Worm (Caenorhabditis elegans) whole organism, young adult: ENCODE data around the gene glb-12.

Experiments
- B0035.1 ChIP-seq: sonication (generic microtip); optimal IDR thresholded peaks from 2 replicates; lab custom pipeline; 2016; ENCODE audit warnings: missing genetic modification characterization, mild to moderate bottlenecking, missing compliant biosample characterization, missing genotype, missing genetic modification reagents
- B0261.1 ChIP-seq: sonication (generic microtip); optimal IDR thresholded peaks from 2 replicates; lab custom pipeline; 2016; ENCODE audit warnings: mild to moderate bottlenecking, missing genetic modification characterization, moderate library complexity, missing compliant biosample characterization
- C06A6.2 ChIP-seq: fragments of 200-800 bp; sonication (Bioruptor generic); conservative IDR thresholded peaks from 2 replicates; pipeline ENCODE4 v1.3.6; 2022; ENCODE audit warnings: missing genetic modification characterization, missing compliant biosample characterization
- F10E7.11 ChIP-seq: sonication (generic microtip); optimal IDR thresholded peaks from 2 replicates; lab custom pipeline; 2017; ENCODE audit warnings: mild to moderate bottlenecking, missing genetic modification characterization, moderate library complexity, missing compliant biosample characterization
- F23B12.7 ChIP-seq: sonication (generic microtip); optimal IDR thresholded peaks from 2 replicates; lab custom pipeline; 2017; ENCODE audit warnings: missing genetic modification characterization, mild to moderate bottlenecking, missing compliant biosample characterization, antibody characterized with exemption, moderate library complexity; ENCODE audit not compliant: insufficient read depth
- K12H6.12 ChIP-seq: fragments of 200-800 bp; sonication (Bioruptor generic); optimal IDR thresholded peaks from 2 replicates; lab custom pipeline; 2018; ENCODE audit warnings: mild to moderate bottlenecking, missing genetic modification characterization, missing compliant biosample characterization
- Y53G8AR.9 ChIP-seq: fragments of 200-800 bp; sonication (Bioruptor generic); conservative IDR thresholded peaks from 2 replicates; pipeline ENCODE4 v1.3.6; 2022; ENCODE audit warnings: missing genetic modification reagents, missing genetic modification characterization, missing compliant biosample characterization
- Y95B8A.8 ChIP-seq: fragments of 200-800 bp; sonication (Bioruptor generic); IDR thresholded peaks from 2 replicates; pipeline ENCODE4 v1.3.6; 2022; ENCODE audit warnings: missing genetic modification reagents, missing genetic modification characterization, missing compliant biosample characterization
- ZK185.1 ChIP-seq: sonication (generic microtip); optimal IDR thresholded peaks from 2 replicates; lab custom pipeline; 2016; ENCODE audit warnings: mild to moderate bottlenecking, missing genetic modification characterization, missing compliant biosample characterization; ENCODE audit not compliant: poor library complexity, severe bottlenecking
- aptf-3 ChIP-seq: fragments of 200-800 bp; sonication (Bioruptor generic); IDR thresholded peaks from 2 replicates; pipeline ENCODE4 v1.3.6; 2022; ENCODE audit warnings: missing genetic modification characterization, missing compliant biosample characterization
- attf-5 ChIP-seq: fragments of 200-800 bp; sonication (Bioruptor generic); optimal IDR thresholded peaks from 2 replicates; lab custom pipeline; 2018; ENCODE audit warnings: mild to moderate bottlenecking, missing genetic modification characterization, missing compliant biosample characterization
- bed-1 ChIP-seq: fragments of 200-800 bp; sonication (Bioruptor generic); IDR thresholded peaks from 2 replicates; pipeline ENCODE4 v1.3.6; 2022; ENCODE audit warnings: missing genetic modification reagents, missing genetic modification characterization, missing compliant biosample characterization
- cebp-1 ChIP-seq, 2 experiments: fragments of 200-800 bp in 1 of 2; sonication (Bioruptor generic) in 1 of 2; sonication (generic microtip) in 1 of 2; IDR thresholded peaks in 1 of 2; optimal IDR thresholded peaks in 1 of 2; 2 replicates each; pipeline versions ENCODE4 v1.3.6 to Lab custom; 2017 to 2022; ENCODE audit warnings: missing compliant biosample characterization in 2 of 2, missing genetic modification characterization in 2 of 2, mild to moderate bottlenecking in 1 of 2, missing genetic modification reagents in 1 of 2, moderate library complexity in 1 of 2
- ceh-58 ChIP-seq: fragments of 200-800 bp; sonication (Bioruptor generic); IDR thresholded peaks from 2 replicates; pipeline ENCODE4 v1.3.6; 2022; ENCODE audit warnings: missing genetic modification characterization, missing compliant biosample characterization
- ceh-91 ChIP-seq: fragments of 200-800 bp; sonication (Bioruptor generic); IDR thresholded peaks from 2 replicates; pipeline ENCODE4 v1.3.6; 2022; ENCODE audit warnings: missing genetic modification reagents, missing genetic modification characterization, missing compliant biosample characterization
- die-1 ChIP-seq: sonication (generic microtip); optimal IDR thresholded peaks from 2 replicates; lab custom pipeline; 2016; ENCODE audit warnings: missing genotype, mild to moderate bottlenecking, missing genetic modification characterization, missing compliant biosample characterization
- efl-1 ChIP-seq: fragments of 150-350 bp; optimal IDR thresholded peaks from 2 replicates; lab custom pipeline; 2014; ENCODE audit warnings: missing biosample characterization, missing genetic modification reagents, missing genetic modification characterization
- egrh-3 ChIP-seq: fragments of 200-800 bp; sonication (Bioruptor generic); IDR thresholded peaks from 2 replicates; pipeline ENCODE4 v1.3.6; 2022; ENCODE audit warnings: missing genetic modification reagents, missing genetic modification characterization, missing compliant biosample characterization
- ekl-4 ChIP-seq: fragments of 200-800 bp; sonication (Bioruptor generic); IDR thresholded peaks from 2 replicates; pipeline ENCODE4 v1.3.6; 2022; ENCODE audit warnings: missing genetic modification reagents, missing genetic modification characterization, missing compliant biosample characterization
- fkh-3 ChIP-seq: sonication (generic microtip); optimal IDR thresholded peaks from 2 replicates; lab custom pipeline; 2016; ENCODE audit warnings: mild to moderate bottlenecking, missing genetic modification characterization, missing compliant biosample characterization
- hlh-12 ChIP-seq: sonication (generic microtip); optimal IDR thresholded peaks from 2 replicates; lab custom pipeline; 2016; ENCODE audit warnings: missing genetic modification characterization, missing compliant biosample characterization
- lin-40 ChIP-seq: sonication (generic microtip); optimal IDR thresholded peaks from 2 replicates; lab custom pipeline; 2016; ENCODE audit warnings: missing genetic modification characterization, mild to moderate bottlenecking, missing compliant biosample characterization, missing genotype, missing genetic modification reagents
- mcd-1 ChIP-seq: fragments of 200-800 bp; sonication (Bioruptor generic); IDR thresholded peaks from 2 replicates; pipeline ENCODE4 v1.3.6; 2022; ENCODE audit warnings: missing genetic modification reagents, missing genetic modification characterization, missing compliant biosample characterization
- nhr-80 ChIP-seq: sonication (generic microtip); optimal IDR thresholded peaks from 2 replicates; lab custom pipeline; 2016; ENCODE audit warnings: missing genetic modification characterization, missing compliant biosample characterization
- nhr-90 ChIP-seq: sonication (generic microtip); optimal IDR thresholded peaks from 2 replicates; lab custom pipeline; 2016; ENCODE audit warnings: missing genotype, mild to moderate bottlenecking, missing genetic modification characterization, missing compliant biosample characterization
- pbrm-1 ChIP-seq: fragments of 200-800 bp; sonication (Bioruptor generic); IDR thresholded peaks from 2 replicates; pipeline ENCODE4 v1.3.6; 2022; ENCODE audit warnings: missing genetic modification reagents, missing genetic modification characterization, missing compliant biosample characterization
- snpc-1.3 ChIP-seq: sonication (generic microtip); optimal IDR thresholded peaks from 2 replicates; lab custom pipeline; 2017; ENCODE audit warnings: missing genetic modification characterization, mild to moderate bottlenecking, missing compliant biosample characterization, antibody characterized with exemption, moderate library complexity, missing genotype, missing genetic modification reagents; ENCODE audit not compliant: insufficient read depth
- snpc-3.4 ChIP-seq: sonication (generic microtip); optimal IDR thresholded peaks from 2 replicates; lab custom pipeline; 2017; ENCODE audit warnings: missing genetic modification characterization, mild to moderate bottlenecking, missing compliant biosample characterization, antibody characterized with exemption, moderate library complexity, missing genotype, missing genetic modification reagents
- somi-1 ChIP-seq: fragments of 200-800 bp; sonication (Bioruptor generic); optimal IDR thresholded peaks from 2 replicates; lab custom pipeline; 2018; ENCODE audit warnings: mild to moderate bottlenecking, missing genetic modification characterization, missing compliant biosample characterization
- sptf-2 ChIP-seq: fragments of 200-800 bp; sonication (Bioruptor generic); optimal IDR thresholded peaks from 2 replicates; lab custom pipeline; 2018; ENCODE audit warnings: mild to moderate bottlenecking, missing genetic modification characterization, missing compliant biosample characterization
- tbp1 ChIP-seq: fragments of 200-800 bp; sonication (Bioruptor generic); optimal IDR thresholded peaks from 2 replicates; lab custom pipeline; 2018; ENCODE audit warnings: mild to moderate bottlenecking, missing genetic modification characterization, missing compliant biosample characterization
- tbx-9 ChIP-seq: sonication (generic microtip); optimal IDR thresholded peaks from 2 replicates; lab custom pipeline; 2016; ENCODE audit warnings: borderline replicate concordance, missing genetic modification characterization, inconsistent platforms, missing compliant biosample characterization
- xnd-1 ChIP-seq: sonication (generic microtip); optimal IDR thresholded peaks from 2 replicates; lab custom pipeline; 2016; ENCODE audit warnings: missing genotype, missing genetic modification reagents, missing genetic modification characterization, missing compliant biosample characterization
- zfh-2 ChIP-seq: fragments of 200-800 bp; sonication (Bioruptor generic); conservative IDR thresholded peaks from 2 replicates; pipeline ENCODE4 v1.3.6; 2022; ENCODE audit warnings: missing genetic modification reagents, missing genetic modification characterization, missing compliant biosample characterization

The glb-12 gene

DNA sequence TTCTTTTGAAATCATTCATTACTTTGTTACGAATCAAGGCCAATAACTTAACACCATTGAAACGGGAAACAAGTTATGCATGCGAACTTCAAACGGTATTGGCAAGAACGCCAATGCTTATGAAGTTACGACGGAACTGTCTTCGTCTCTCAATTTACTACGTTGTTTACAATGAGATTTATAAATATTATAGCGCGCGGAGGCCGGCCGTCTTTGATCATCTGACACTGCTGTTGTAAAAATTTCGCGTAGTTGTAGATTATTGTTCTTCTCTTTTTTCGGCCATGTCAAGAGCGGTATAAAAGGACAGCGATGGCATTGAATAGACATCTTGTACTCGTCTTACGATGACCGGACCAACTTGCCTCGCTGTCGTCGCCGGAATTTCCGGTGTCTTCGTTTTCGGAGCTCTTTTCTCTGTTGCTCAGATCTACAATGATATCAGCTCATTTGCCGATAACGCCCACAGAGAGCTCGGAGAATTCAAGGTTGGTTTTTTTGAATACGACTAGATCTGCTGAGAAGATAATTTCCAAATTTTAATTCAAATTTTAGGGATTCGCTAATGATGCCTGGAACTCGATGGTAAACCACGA, 26.8 kb downstream of the glb-12 start, which contains the start of gene col-39:
Gene col-39, plus strand, starts transcription at position 342 of the 596 bp plus-strand sequence.
- TF ChIP-seq lin-40 (tag; lab: Kevin White, UChicago) (peak; percentile 8), cebp-1 (GFP tag; IDR thresholded peaks at IDR 0.05; lab: Robert Waterston, UW) (no peak), cebp-1 (tag; optimal IDR thresholded peaks at IDR 0.05; lab: Kevin White, UChicago) (no peak)

DNA sequence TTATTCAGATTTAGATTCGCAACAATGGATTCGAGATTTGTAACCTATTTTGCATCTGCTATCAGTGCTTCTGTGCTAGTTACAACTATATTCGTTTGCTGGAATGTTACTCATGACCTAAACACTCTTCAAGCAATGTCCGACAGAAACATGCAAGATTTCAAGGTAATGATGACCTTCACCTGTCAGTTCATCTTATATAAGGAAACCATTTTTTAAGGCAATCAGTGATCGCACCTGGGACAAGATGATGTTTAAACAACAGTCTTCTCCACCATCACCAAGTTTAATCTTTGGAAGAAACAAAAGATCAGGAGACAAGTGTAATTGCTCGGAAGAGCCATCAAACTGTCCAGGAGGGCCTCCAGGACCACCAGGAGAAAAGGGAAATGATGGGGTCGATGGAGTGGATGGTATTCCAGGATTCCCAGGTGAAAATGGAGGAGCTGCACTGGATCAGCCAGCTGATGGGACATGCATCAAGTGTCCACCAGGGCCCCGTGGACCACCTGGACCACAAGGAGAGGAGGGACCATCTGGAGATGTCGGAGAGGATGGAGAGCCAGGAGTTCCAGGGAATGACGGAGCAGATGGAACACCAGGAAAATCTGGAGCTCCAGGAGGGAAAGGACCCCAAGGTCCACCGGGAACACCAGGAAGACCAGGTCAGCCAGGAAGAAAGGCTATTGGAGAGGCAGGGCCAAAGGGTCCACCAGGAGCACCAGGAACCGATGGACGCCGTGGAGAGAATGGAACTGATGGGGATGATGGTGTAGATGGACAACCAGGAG, 27.7 kb downstream of the glb-12 start, which contains the start of gene col-79:
Gene col-79, plus strand, starts transcription at position 20 of the 791 bp plus-strand sequence.
- no peak for TF ChIP-seq hlh-12 (tag; lab: Kevin White, UChicago)
- no peak for TF ChIP-seq nhr-80 (tag; lab: Kevin White, UChicago)
- peak; percentile 68; the same call in 1 of the 2 replicates for TF ChIP-seq egrh-3 (GFP tag; lab: Robert Waterston, UW)
- no peak for TF ChIP-seq ceh-58
- no peak for TF ChIP-seq bed-1 (GFP tag; lab: Robert Waterston, UW)
- no peak for TF ChIP-seq attf-5 (GFP tag; lab: Kevin White, UChicago)
- TF ChIP-seq sptf-2 = no peak
- TF ChIP-seq snpc-1.3 (tag; lab: Kevin White, UChicago) = no peak
- no peak for TF ChIP-seq nhr-90 (tag; lab: Kevin White, UChicago)
- no peak for TF ChIP-seq fkh-3
- no peak for TF ChIP-seq F23B12.7 (tag; lab: Kevin White, UChicago)
- TF ChIP-seq zfh-2 = peak; percentile 88
- no peak for TF ChIP-seq tbx-9 (tag; lab: Kevin White, UChicago)
- TF ChIP-seq B0261.1 (tag; lab: Kevin White, UChicago) = no peak
- peak; percentile 13; the same call in 1 of the 2 replicates for TF ChIP-seq pbrm-1 (GFP tag; lab: Robert Waterston, UW)
- no peak for TF ChIP-seq C06A6.2 (GFP tag; lab: Robert Waterston, UW)
- TF ChIP-seq snpc-3.4 (tag; lab: Kevin White, UChicago) = no peak
- no peak for TF ChIP-seq efl-1 (GFP tag; lab: Kevin White, UChicago)
- 0 out of 2 replicates have a peak, but pooled peaks have one; percentile 13 for TF ChIP-seq mcd-1 (GFP tag; lab: Robert Waterston, UW)
- no peak for TF ChIP-seq xnd-1 (tag; lab: Kevin White, UChicago)
- no peak for TF ChIP-seq die-1 (tag; lab: Kevin White, UChicago)
- TF ChIP-seq tbp1 (GFP tag; lab: Kevin White, UChicago) = no peak
- no peak for TF ChIP-seq F10E7.11 (tag; lab: Kevin White, UChicago)
- no peak for TF ChIP-seq B0035.1 (tag; lab: Kevin White, UChicago)
- TF ChIP-seq ceh-91 (GFP tag; lab: Robert Waterston, UW) = no peak
- no peak for TF ChIP-seq Y95B8A.8 (GFP tag; lab: Robert Waterston, UW)
- TF ChIP-seq K12H6.12 (tag; lab: Kevin White, UChicago) = no peak
- TF ChIP-seq, all 124 proteins: peak for 4

DNA sequence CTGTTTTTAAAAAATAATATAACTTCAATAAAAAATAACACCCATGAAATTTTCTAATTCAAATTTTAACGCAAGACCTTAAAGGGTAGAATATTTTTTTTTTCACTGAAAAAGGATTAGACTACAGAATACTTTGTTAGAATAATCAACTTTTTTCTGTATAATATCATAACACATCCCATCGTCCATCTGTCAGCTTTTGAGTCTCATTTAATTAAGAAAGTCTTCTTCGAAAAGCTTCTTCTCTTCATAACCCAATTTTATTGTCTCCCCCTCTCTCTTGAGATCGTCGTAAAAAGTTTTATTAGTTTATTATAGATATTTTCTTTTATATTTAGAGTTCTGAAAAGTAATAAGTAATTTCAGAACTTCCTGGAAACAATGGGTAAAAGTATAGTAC, 35.4 kb downstream of the glb-12 start:
- TF ChIP-seq tbx-9 (tag; lab: Kevin White, UChicago) = no peak
- TF ChIP-seq aptf-3 (GFP tag; lab: Robert Waterston, UW) = no peak
- TF ChIP-seq ZK185.1 = no peak
- TF ChIP-seq ekl-4 (GFP tag; lab: Robert Waterston, UW) = no peak
- TF ChIP-seq somi-1 (GFP tag; lab: Kevin White, UChicago) = no peak
- no peak for TF ChIP-seq Y95B8A.8 (GFP tag; lab: Robert Waterston, UW)
- no peak for TF ChIP-seq Y53G8AR.9 (GFP tag; lab: Robert Waterston, UW)
- TF ChIP-seq B0035.1 (tag; lab: Kevin White, UChicago) = no peak
- TF ChIP-seq C06A6.2 (GFP tag; lab: Robert Waterston, UW) = no peak
- TF ChIP-seq, all 124 proteins: peak for 0
